Worm (Caenorhabditis elegans): ENCODE results near the gene fbxa-147.
A peak's percentile ranks its signal among the peaks of the same experiment; 100 is the strongest.

fbxa-147 gene

ce11 chrV:14683926-14684325 is 32.4 kb upstream of the fbxa-147 start:
- TF ChIP-seq nhr-11 (tag; optimal IDR thresholded peaks at IDR 0.05) = no peak
- no peak for TF ChIP-seq ceh-14 (tag; optimal IDR thresholded peaks at IDR 0.05)
- TF ChIP-seq hlh-13 (GFP tag; optimal IDR thresholded peaks at IDR 0.05) = no peak
- no peak for TF ChIP-seq sdc-2 (tag; optimal IDR thresholded peaks at IDR 0.05)
- no peak for TF ChIP-seq ceh-19 (GFP tag; optimal IDR thresholded peaks at IDR 0.05)
- TF ChIP-seq sox-4 (tag; optimal IDR thresholded peaks at IDR 0.05) = no peak

ce11 chrV:14684359-14685312 is 31.7 kb upstream of the fbxa-147 start, which contains the start of gene hsp-90:
hsp-90 (plus strand) TSS chrV:14684918.
- TF ChIP-seq F13H6.1 (tag; optimal IDR thresholded peaks at IDR 0.05) = no peak
- no peak for TF ChIP-seq K09A11.1 (tag; optimal IDR thresholded peaks at IDR 0.05; ENCODE audit: insufficient read depth)
- no peak for TF ChIP-seq zip-5 (tag; optimal IDR thresholded peaks at IDR 0.05)
- no peak for TF ChIP-seq sox-2 (GFP tag; IDR thresholded peaks at IDR 0.05)
- no peak for TF ChIP-seq odd-2 (tag; optimal IDR thresholded peaks at IDR 0.05)
- no peak for TF ChIP-seq ttx-3 (tag; optimal IDR thresholded peaks at IDR 0.05)
- TF ChIP-seq ceh-9 (tag; optimal IDR thresholded peaks at IDR 0.05) = no peak
- no peak for TF ChIP-seq ceh-19 (GFP tag; optimal IDR thresholded peaks at IDR 0.05)
- TF ChIP-seq fax-1 (tag; optimal IDR thresholded peaks at IDR 0.05) = no peak
- TF ChIP-seq elt-4 (tag; optimal IDR thresholded peaks at IDR 0.05) = no peak
- TF ChIP-seq nfya-1 (tag; optimal IDR thresholded peaks at IDR 0.05) = no peak
- no peak for TF ChIP-seq hlh-8 (tag; optimal IDR thresholded peaks at IDR 0.05)
- TF ChIP-seq Y22D7AL.16 (tag; optimal IDR thresholded peaks at IDR 0.05) = no peak
- TF ChIP-seq ets-4 (tag; optimal IDR thresholded peaks at IDR 0.05) = no peak
- no peak for TF ChIP-seq nhr-232 (tag; optimal IDR thresholded peaks at IDR 0.05)
- TF ChIP-seq pqm-1 (tag; optimal IDR thresholded peaks at IDR 0.05) = no peak
- TF ChIP-seq ref-2 (tag; optimal IDR thresholded peaks at IDR 0.05) = no peak
- no peak for TF ChIP-seq fkh-6 (tag; optimal IDR thresholded peaks at IDR 0.05)
- TF ChIP-seq ceh-34 (tag; optimal IDR thresholded peaks at IDR 0.05) = no peak
- no peak for TF ChIP-seq tbx-7 (tag; optimal IDR thresholded peaks at IDR 0.05)

ce11 chrV:14685435-14686058 is 30.8 kb upstream of the fbxa-147 start, which contains the start of gene C47E8.4:
C47E8.4 (minus strand) TSS chrV:14685485.
- TF ChIP-seq odd-2 (tag; optimal IDR thresholded peaks at IDR 0.05) (no peak), tbx-7 (tag; optimal IDR thresholded peaks at IDR 0.05) (peak; percentile 95), zip-5 (tag; optimal IDR thresholded peaks at IDR 0.05) (peak; percentile 72), ceh-34 (tag; optimal IDR thresholded peaks at IDR 0.05) (peak; percentile 88), dve-1 (tag; optimal IDR thresholded peaks at IDR 0.05) (peak; percentile 93), hlh-8 (tag; optimal IDR thresholded peaks at IDR 0.05) (peak; percentile 92), ceh-24 (tag; optimal IDR thresholded peaks at IDR 0.05) (no peak), Y22D7AL.16 (tag; optimal IDR thresholded peaks at IDR 0.05) (no peak), eyg-1 (tag; optimal IDR thresholded peaks at IDR 0.05) (peak; percentile 78), ztf-16 (tag; optimal IDR thresholded peaks at IDR 0.05) (peak; percentile 63), unc-3 (GFP tag; conservative IDR thresholded peaks at IDR 0.05) (0 out of 2 replicates have a peak, but pooled peaks have one; percentile 17), unc-3 (tag; optimal IDR thresholded peaks at IDR 0.05) (peak; percentile 72), unc-86 (tag; optimal IDR thresholded peaks at IDR 0.05) (peak; percentile 82), ceh-2 (tag; optimal IDR thresholded peaks at IDR 0.05) (peak; percentile 96), pros-1 (tag; optimal IDR thresholded peaks at IDR 0.05) (peak; percentile 64), ceh-18 (tag; optimal IDR thresholded peaks at IDR 0.05) (peak; percentile 93), pqm-1 (tag; optimal IDR thresholded peaks at IDR 0.05) (peak; percentile 85), sox-2 (GFP tag; IDR thresholded peaks at IDR 0.05) (peak; percentile 49), tbx-2 (tag; optimal IDR thresholded peaks at IDR 0.05) (peak; percentile 97), unc-55 (GFP tag; optimal IDR thresholded peaks at IDR 0.05) (peak; percentile 81), elt-2 (tag; optimal IDR thresholded peaks at IDR 0.05) (peak; percentile 85), ceh-31 (tag; optimal IDR thresholded peaks at IDR 0.05) (peak; percentile 98), hlh-15 (tag; optimal IDR thresholded peaks at IDR 0.05) (no peak), ref-2 (tag; optimal IDR thresholded peaks at IDR 0.05) (peak; percentile 98), F13H6.1 (tag; optimal IDR thresholded peaks at IDR 0.05) (peak; percentile 88), hlh-13 (GFP tag; optimal IDR thresholded peaks at IDR 0.05) (no peak), ceh-22 (tag; optimal IDR thresholded peaks at IDR 0.05) (no peak), pha-2 (tag; optimal IDR thresholded peaks at IDR 0.05) (peak; percentile 52), ets-4 (tag; optimal IDR thresholded peaks at IDR 0.05) (peak; percentile 94), pax-1 (tag; optimal IDR thresholded peaks at IDR 0.05) (peak; percentile 87), K09A11.1 (tag; optimal IDR thresholded peaks at IDR 0.05; ENCODE audit: insufficient read depth) (peak; percentile 25), ceh-30 (tag; optimal IDR thresholded peaks at IDR 0.05) (peak; percentile 87), syd-9 (tag; optimal IDR thresholded peaks at IDR 0.05) (peak; percentile 53)
